Fruit fly (Drosophila melanogaster) whole organism, pupa: ENCODE data around the gene Naam.

Experiments
- CG10348 ChIP-seq: fragments of 200-800 bp; sonication (Bioruptor generic); IDR thresholded peaks from 2 replicates; pipeline ENCODE4 v1.3.6; 2022; ENCODE audit warnings: missing biosample characterization, missing genetic modification characterization
- CG12605 ChIP-seq: fragments of 200-800 bp; sonication (Bioruptor generic); IDR thresholded peaks from 2 replicates; pipeline ENCODE4 v1.3.6; 2022; ENCODE audit warnings: missing biosample characterization, missing genetic modification characterization
- CG13204 ChIP-seq: fragments of 200-800 bp; sonication (Bioruptor generic); optimal IDR thresholded peaks from 2 replicates; lab custom pipeline; 2018; ENCODE audit warnings: missing biosample characterization, mild to moderate bottlenecking, missing genetic modification characterization, moderate library complexity
- CG14655 ChIP-seq: fragments of 200-800 bp; sonication (Bioruptor generic); optimal IDR thresholded peaks from 3 replicates; lab custom pipeline; 2017; ENCODE audit warnings: mild to moderate bottlenecking, missing biosample characterization, missing genetic modification reagents, missing genetic modification characterization
- CG15710 ChIP-seq: fragments of 200-800 bp; sonication (Bioruptor generic); optimal IDR thresholded peaks from 2 replicates; lab custom pipeline; 2018; ENCODE audit warnings: missing biosample characterization, mild to moderate bottlenecking, missing genetic modification characterization, moderate library complexity
- CG17806 ChIP-seq: fragments of 200-800 bp; sonication (Bioruptor generic); optimal IDR thresholded peaks from 2 replicates; lab custom pipeline; 2018; ENCODE audit warnings: missing biosample characterization, mild to moderate bottlenecking, missing genetic modification characterization, moderate library complexity
- CG32121 ChIP-seq: fragments of 200-800 bp; sonication (Bioruptor generic); IDR thresholded peaks from 2 replicates; pipeline ENCODE4 v1.3.6; 2022; ENCODE audit warnings: missing biosample characterization, missing genetic modification characterization
- CG34367 ChIP-seq: fragments of 200-800 bp; sonication (Bioruptor generic); optimal IDR thresholded peaks from 2 replicates; lab custom pipeline; 2018; ENCODE audit warnings: missing biosample characterization, mild to moderate bottlenecking, missing genetic modification characterization
- CG4496 ChIP-seq: fragments of 200-800 bp; sonication (Bioruptor generic); IDR thresholded peaks from 3 replicates; pipeline ENCODE4 v1.3.6; 2022; ENCODE audit warnings: missing biosample characterization, missing genetic modification characterization
- CG8159 ChIP-seq: fragments of 200-800 bp; sonication (Bioruptor generic); optimal IDR thresholded peaks from 3 replicates; lab custom pipeline; 2018; ENCODE audit warnings: missing biosample characterization, mild to moderate bottlenecking, missing genetic modification characterization, moderate library complexity
- CG8301 ChIP-seq: fragments of 200-800 bp; sonication (Bioruptor generic); optimal IDR thresholded peaks from 2 replicates; lab custom pipeline; 2018; ENCODE audit warnings: missing biosample characterization, mild to moderate bottlenecking, missing genetic modification characterization
- CG9948 ChIP-seq: fragments of 200-800 bp; sonication (Bioruptor generic); optimal IDR thresholded peaks from 2 replicates; lab custom pipeline; 2018; ENCODE audit warnings: missing biosample characterization, mild to moderate bottlenecking, missing genetic modification characterization, moderate library complexity
- D1 ChIP-seq: fragments of 200-800 bp; sonication (Bioruptor generic); optimal IDR thresholded peaks from 2 replicates; lab custom pipeline; 2018; ENCODE audit warnings: missing biosample characterization, mild to moderate bottlenecking, missing genetic modification characterization, moderate library complexity
- EcR ChIP-seq: fragments of 200-800 bp; sonication (Bioruptor generic); optimal IDR thresholded peaks from 3 replicates; lab custom pipeline; 2019; ENCODE audit warnings: missing biosample characterization, missing genetic modification characterization, mild to moderate bottlenecking, moderate library complexity, missing genetic modification reagents
- Ets98B ChIP-seq: fragments of 200-800 bp; sonication (Bioruptor generic); IDR thresholded peaks from 2 replicates; pipeline ENCODE4 v1.3.6; 2022; ENCODE audit warnings: missing biosample characterization, missing genetic modification characterization
- Pif1A ChIP-seq: fragments of 200-800 bp; sonication (Bioruptor generic); optimal IDR thresholded peaks from 3 replicates; lab custom pipeline; 2016; ENCODE audit warnings: missing biosample characterization, missing genetic modification characterization
- Pif1B ChIP-seq: fragments of 200-800 bp; sonication (Bioruptor generic); optimal IDR thresholded peaks from 3 replicates; lab custom pipeline; 2016; ENCODE audit warnings: missing biosample characterization, missing genetic modification characterization
- Snoo ChIP-seq: fragments of 200-800 bp; sonication (Bioruptor generic); optimal IDR thresholded peaks from 3 replicates; lab custom pipeline; 2017; ENCODE audit warnings: missing biosample characterization, mild to moderate bottlenecking, missing genetic modification characterization, inconsistent platforms
- fd96Ca ChIP-seq: fragments of 200-800 bp; sonication (Bioruptor generic); IDR thresholded peaks from 3 replicates; pipeline ENCODE4 v1.3.6; 2022; ENCODE audit warnings: missing biosample characterization, missing genetic modification characterization
- gl ChIP-seq: fragments of 200-800 bp; sonication (Bioruptor generic); optimal IDR thresholded peaks from 2 replicates; lab custom pipeline; 2018; ENCODE audit warnings: missing biosample characterization, mild to moderate bottlenecking, missing genetic modification characterization
- rn ChIP-seq: fragments of 200-800 bp; sonication (Bioruptor generic); IDR thresholded peaks from 2 replicates; pipeline ENCODE4 v1.3.6; 2022; ENCODE audit warnings: missing biosample characterization, missing genetic modification characterization

Naam gene

DNA sequence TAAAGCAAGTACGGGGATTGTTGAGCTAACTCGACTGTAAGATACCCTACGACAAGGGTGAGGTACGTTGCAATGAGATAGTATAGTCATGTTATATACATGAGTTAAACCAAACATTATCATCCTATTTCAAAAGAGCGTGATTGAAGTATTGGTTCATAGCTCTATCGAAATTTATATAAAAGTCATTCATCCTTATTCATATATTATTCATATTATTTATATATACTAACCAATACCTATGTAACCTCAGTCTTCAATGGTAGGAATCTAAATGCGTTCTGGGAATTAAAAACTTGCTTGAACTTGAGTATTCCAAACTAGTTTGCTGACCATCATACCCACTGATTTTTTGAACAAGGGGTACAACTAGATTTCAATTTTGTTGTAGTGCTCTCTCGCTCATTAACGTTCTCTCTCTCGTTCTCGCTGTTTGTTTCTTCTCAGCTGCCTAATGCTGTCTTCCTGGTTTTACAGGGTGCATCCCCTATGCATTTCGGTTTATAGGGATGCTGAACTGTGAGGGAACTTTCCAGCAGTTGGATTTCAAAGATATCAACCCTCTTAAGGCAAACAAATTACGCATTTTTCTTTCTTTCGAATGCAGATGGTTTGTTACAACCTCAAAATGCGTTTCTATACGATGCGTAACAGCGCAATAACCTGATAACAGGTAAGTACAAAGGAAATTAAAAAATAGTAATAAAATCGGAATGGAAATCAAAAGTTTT is 43.3 kb upstream of the Naam start:
- TF ChIP-seq Snoo (no peak), CG9948 (no peak), CG8301 (peak; percentile 68), CG4496 (GFP tag; lab: Robert Waterston, UW) (no peak), CG8159 (tag; lab: Kevin White, UChicago) (peak; percentile 41), gl (tag; lab: Kevin White, UChicago) (no peak), CG10348 (no peak), rn (GFP tag; lab: Robert Waterston, UW) (no peak), fd96Ca (GFP tag; lab: Robert Waterston, UW) (no peak), EcR (GFP tag; lab: Kevin White, UChicago) (no peak), CG14655 (peak; percentile 78), Pif1A (GFP tag; lab: Kevin White, UChicago) (peak; percentile 26), CG34367 (no peak), CG13204 (GFP tag; lab: Kevin White, UChicago) (no peak), CG17806 (tag; lab: Kevin White, UChicago) (peak; percentile 18)

DNA sequence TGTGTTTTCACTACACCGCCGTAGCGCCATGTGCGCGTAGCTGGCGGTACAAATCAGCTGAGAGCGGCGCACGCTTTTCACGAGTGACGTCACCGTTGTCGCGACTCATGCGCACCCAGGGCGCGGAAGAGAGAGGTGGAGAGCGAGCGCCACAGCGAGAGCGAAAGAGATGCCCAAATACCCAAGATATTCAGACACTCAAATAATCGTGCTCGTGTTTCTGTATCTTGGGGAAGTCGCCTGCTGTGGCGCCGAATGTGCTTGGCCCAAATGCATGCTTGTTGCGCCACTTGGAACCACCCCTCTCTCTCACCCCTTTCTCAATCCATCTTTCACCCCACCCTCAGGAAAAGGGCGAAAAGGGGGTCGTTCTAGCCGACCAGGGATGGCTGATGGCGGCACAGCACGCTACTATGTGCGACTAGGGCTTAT is 38.5 kb upstream of the Naam start, which contains the start of gene CG6231:
Gene CG6231, minus strand, starts transcription at position 34 of the 432 bp plus-strand sequence.
- TF ChIP-seq CG32121 (GFP tag; lab: Robert Waterston, UW) (0 out of 2 replicates have a peak, but pooled peaks have one; percentile 42), CG14655 (no peak), CG13204 (GFP tag; lab: Kevin White, UChicago) (peak; percentile 92), CG15710 (tag; lab: Kevin White, UChicago) (no peak)

DNA sequence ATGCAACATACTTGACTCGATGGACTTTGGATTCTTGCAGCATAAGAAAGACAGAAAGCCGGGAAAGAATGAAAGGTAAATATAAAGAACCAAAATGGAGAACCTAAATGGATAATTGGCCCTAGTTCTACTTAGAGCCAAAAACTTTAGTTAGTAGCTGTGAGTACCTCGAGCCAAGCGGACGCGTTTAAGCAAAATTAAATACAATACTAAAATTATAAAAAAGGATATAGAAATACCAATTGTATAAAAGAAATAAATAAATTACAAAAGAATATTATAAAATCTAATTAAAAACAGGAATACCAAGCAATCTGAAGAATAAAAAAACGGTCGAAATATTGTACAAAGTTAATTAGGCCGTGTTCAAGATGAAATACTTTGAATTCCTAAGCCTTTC is 36.6 kb upstream of the Naam start, which contains the start of gene CG34138:
Gene CG34138, plus strand, starts transcription at position 301 of the 400 bp plus-strand sequence.
- TF ChIP-seq rn (GFP tag; lab: Robert Waterston, UW) (no peak), CG34367 (no peak), CG15710 (tag; lab: Kevin White, UChicago) (no peak), CG13204 (GFP tag; lab: Kevin White, UChicago) (no peak), CG10348 (no peak), gl (tag; lab: Kevin White, UChicago) (no peak), CG8301 (no peak), EcR (GFP tag; lab: Kevin White, UChicago) (no peak), CG8159 (tag; lab: Kevin White, UChicago) (no peak), Ets98B (GFP tag; lab: Robert Waterston, UW) (no peak), D1 (tag; lab: Kevin White, UChicago) (no peak)

DNA sequence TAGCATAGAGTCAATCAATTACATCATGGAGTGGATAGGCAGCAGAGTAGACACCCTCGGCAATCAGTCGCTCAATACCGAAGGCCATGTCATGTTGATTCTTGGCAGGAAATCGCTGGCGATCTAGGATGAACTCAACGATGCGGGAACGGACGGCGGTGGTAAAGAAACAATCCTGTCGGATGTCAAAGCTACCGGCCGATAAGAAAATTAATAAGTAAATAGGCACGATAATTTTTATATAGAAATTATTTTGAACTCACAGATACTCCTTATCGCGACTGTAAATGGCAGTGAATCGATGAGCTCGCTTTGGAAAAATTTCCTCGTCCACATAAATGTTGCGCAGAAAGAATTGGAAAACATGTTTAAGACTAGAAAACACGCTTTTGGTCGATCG is 33.2 kb upstream of the Naam start:
- no peak for TF ChIP-seq D1 (tag; lab: Kevin White, UChicago)
- TF ChIP-seq CG8301, result no peak
- no peak for TF ChIP-seq CG17806 (tag; lab: Kevin White, UChicago)
- TF ChIP-seq CG32121 (GFP tag; lab: Robert Waterston, UW), result no peak
- no peak for TF ChIP-seq fd96Ca (GFP tag; lab: Robert Waterston, UW)
- no peak for TF ChIP-seq rn (GFP tag; lab: Robert Waterston, UW)
- no peak for TF ChIP-seq gl (tag; lab: Kevin White, UChicago)
- TF ChIP-seq EcR (GFP tag; lab: Kevin White, UChicago), result no peak

DNA sequence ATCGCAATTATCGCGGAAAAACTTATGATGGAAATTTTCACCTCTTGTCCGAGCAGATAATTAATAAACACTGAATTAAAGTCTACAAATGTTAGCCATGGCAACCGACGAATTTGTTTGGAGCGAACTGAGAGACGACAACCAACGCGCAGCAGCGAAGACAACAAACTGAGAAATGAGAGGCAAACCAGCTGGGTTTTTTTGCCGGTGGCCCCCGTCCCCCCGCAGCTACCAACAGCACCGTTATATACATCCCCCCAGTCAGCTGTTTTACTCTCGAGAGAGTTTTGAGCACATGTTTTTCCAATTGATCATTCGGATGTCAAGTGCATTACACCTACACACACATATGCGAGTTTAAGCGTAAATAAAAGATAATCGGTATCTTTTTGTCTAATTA is 30.2 kb upstream of the Naam start:
- TF ChIP-seq gl (tag; lab: Kevin White, UChicago) (no peak), CG15710 (tag; lab: Kevin White, UChicago) (no peak), CG32121 (GFP tag; lab: Robert Waterston, UW) (peak; percentile 40; the same call in 1 of the 2 replicates), rn (GFP tag; lab: Robert Waterston, UW) (no peak), CG34367 (no peak), fd96Ca (GFP tag; lab: Robert Waterston, UW) (no peak), CG14655 (no peak), CG9948 (no peak), CG8159 (tag; lab: Kevin White, UChicago) (no peak), Ets98B (GFP tag; lab: Robert Waterston, UW) (no peak; the same call in 1 of the 2 replicates), Pif1B (GFP tag; lab: Kevin White, UChicago) (no peak), CG10348 (no peak), CG4496 (GFP tag; lab: Robert Waterston, UW) (peak; percentile 75), CG17806 (tag; lab: Kevin White, UChicago) (no peak), CG8301 (no peak), EcR (GFP tag; lab: Kevin White, UChicago) (peak; percentile 77), CG13204 (GFP tag; lab: Kevin White, UChicago) (peak; percentile 17), CG12605 (peak; percentile 30; the same call in 1 of the 2 replicates), Snoo (no peak), Pif1A (GFP tag; lab: Kevin White, UChicago) (no peak), D1 (tag; lab: Kevin White, UChicago) (no peak)

DNA sequence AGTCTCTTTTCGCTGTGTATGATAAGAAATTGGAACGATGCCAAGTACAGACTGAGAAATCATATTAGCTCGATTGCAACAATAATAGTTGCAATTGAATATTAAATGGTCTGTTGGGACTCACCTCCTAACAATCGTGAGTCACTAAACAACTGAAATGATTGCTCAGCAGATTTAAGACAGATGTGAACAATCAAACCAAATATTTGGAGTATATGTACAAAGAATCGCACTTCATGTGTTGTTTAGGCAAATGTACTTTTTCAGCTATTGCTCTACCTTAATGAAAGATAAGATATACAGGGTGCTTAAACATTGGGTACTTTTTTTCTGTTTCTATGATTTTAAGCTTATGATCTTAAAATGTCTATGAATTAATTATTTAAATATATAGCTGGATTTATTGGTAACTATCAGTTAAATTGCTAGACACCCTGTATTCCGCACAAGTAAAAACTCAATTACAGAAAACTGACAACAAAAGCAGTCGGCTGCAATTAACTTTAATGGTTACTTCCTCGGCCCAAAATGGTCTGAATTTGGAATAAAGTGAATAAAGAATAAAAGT is 29.7 kb upstream of the Naam start:
- TF ChIP-seq CG13204 (GFP tag; lab: Kevin White, UChicago), result peak; percentile 3
- peak; percentile 57 for TF ChIP-seq Snoo
- peak; percentile 57 for TF ChIP-seq Pif1A (GFP tag; lab: Kevin White, UChicago)
- TF ChIP-seq CG8159 (tag; lab: Kevin White, UChicago), result peak; percentile 79
- peak; percentile 57 for TF ChIP-seq gl (tag; lab: Kevin White, UChicago)
- TF ChIP-seq fd96Ca (GFP tag; lab: Robert Waterston, UW), result no peak
- TF ChIP-seq Ets98B (GFP tag; lab: Robert Waterston, UW), result peak; percentile 94
- peak; percentile 92 for TF ChIP-seq CG12605
- peak; percentile 75 for TF ChIP-seq CG15710 (tag; lab: Kevin White, UChicago)
- peak; percentile 80 for TF ChIP-seq CG17806 (tag; lab: Kevin White, UChicago)
- peak; percentile 75 for TF ChIP-seq CG9948
- peak; percentile 69; the same call in 1 of the 2 replicates for TF ChIP-seq rn (GFP tag; lab: Robert Waterston, UW)
- no peak for TF ChIP-seq EcR (GFP tag; lab: Kevin White, UChicago)
- peak; percentile 96 for TF ChIP-seq CG4496 (GFP tag; lab: Robert Waterston, UW)
- TF ChIP-seq CG14655, result peak; percentile 83
- peak; percentile 68 for TF ChIP-seq CG34367
- peak; percentile 69 for TF ChIP-seq Pif1B (GFP tag; lab: Kevin White, UChicago)
- TF ChIP-seq CG10348, result no peak
- TF ChIP-seq CG8301, result peak; percentile 78
- peak; percentile 88 for TF ChIP-seq CG32121 (GFP tag; lab: Robert Waterston, UW)
- TF ChIP-seq D1 (tag; lab: Kevin White, UChicago), result no peak
